Worm (Caenorhabditis elegans): ENCODE results near the gene eef-1B.1.
A peak's percentile ranks its signal among the peaks of the same experiment; 100 is the strongest.

eef-1B.1 gene

ce11 chrIII:7953208-7953607 is 20.0 kb downstream of the eef-1B.1 start, which contains the start of gene let-754:
let-754 (minus strand) TSS chrIII:7953308.
- TF ChIP-seq madf-9 (GFP tag; conservative IDR thresholded peaks at IDR 0.05) = no peak
- TF ChIP-seq dpl-1 (GFP tag; optimal IDR thresholded peaks at IDR 0.05) = no peak
- no peak for TF ChIP-seq unc-62 (GFP tag; optimal IDR thresholded peaks at IDR 0.05 in 1 of 2)
- no peak for TF ChIP-seq unc-62 (tag; optimal IDR thresholded peaks at IDR 0.05)
- TF ChIP-seq lin-13 (GFP tag; optimal IDR thresholded peaks at IDR 0.05) = no peak
- TF ChIP-seq lin-29 (GFP tag; IDR thresholded peaks at IDR 0.05) = no peak
- TF ChIP-seq arid-1 (GFP tag; conservative IDR thresholded peaks at IDR 0.05) = no peak
- TF ChIP-seq nhr-48 (tag; optimal IDR thresholded peaks at IDR 0.05) = no peak
- no peak for TF ChIP-seq fkh-10 (GFP tag; optimal IDR thresholded peaks at IDR 0.05)
- no peak for TF ChIP-seq vab-7 (GFP tag; IDR thresholded peaks at IDR 0.05)
- TF ChIP-seq zfp-2 (tag; optimal IDR thresholded peaks at IDR 0.05) = no peak
- no peak for TF ChIP-seq saeg-2 (GFP tag; IDR thresholded peaks at IDR 0.05)
- TF ChIP-seq ceh-28 (tag; optimal IDR thresholded peaks at IDR 0.05) = no peak
- no peak for TF ChIP-seq nhr-237 (tag; optimal IDR thresholded peaks at IDR 0.05)

ce11 chrIII:7952077-7952765 is 21.0 kb downstream of the eef-1B.1 start, which contains the start of gene C29E4.15:
C29E4.15 (plus strand) TSS chrIII:7952623.
- no peak for TF ChIP-seq F10B5.3 (tag; optimal IDR thresholded peaks at IDR 0.05)
- TF ChIP-seq hmg-1.1 (GFP tag; IDR thresholded peaks at IDR 0.05) = peak; percentile 37; the same call in 1 of the 2 replicates
- TF ChIP-seq lsy-2 (tag; optimal IDR thresholded peaks at IDR 0.05) = peak in 1 of 2 experiments; percentile 76
- TF ChIP-seq lim-7 (GFP tag; IDR thresholded peaks at IDR 0.05) = no peak
- TF ChIP-seq nhr-28 (tag; optimal IDR thresholded peaks at IDR 0.05) = no peak
- no peak for TF ChIP-seq saeg-2 (GFP tag; IDR thresholded peaks at IDR 0.05)
- TF ChIP-seq ama-1 (optimal IDR thresholded peaks at IDR 0.05) = no peak
- TF ChIP-seq fkh-10 (GFP tag; optimal IDR thresholded peaks at IDR 0.05) = peak; percentile 19
- peak in 1 of 2 experiments; percentile 86 for TF ChIP-seq unc-62 (GFP tag; optimal IDR thresholded peaks at IDR 0.05 in 1 of 2)
- no peak for TF ChIP-seq unc-62 (tag; optimal IDR thresholded peaks at IDR 0.05)
- no peak for TF ChIP-seq hlh-30 (tag; optimal IDR thresholded peaks at IDR 0.05; ENCODE audit: insufficient read depth)
- TF ChIP-seq ceh-62 (tag; optimal IDR thresholded peaks at IDR 0.05) = no peak
- no peak for TF ChIP-seq mep-1 (tag; optimal IDR thresholded peaks at IDR 0.05)
- no peak for TF ChIP-seq hif-1 (tag; optimal IDR thresholded peaks at IDR 0.05)
- no peak for TF ChIP-seq R02D3.7 (tag; optimal IDR thresholded peaks at IDR 0.05)
- TF ChIP-seq mes-2 (tag; optimal IDR thresholded peaks at IDR 0.05; ENCODE audit: poor library complexity, severe bottlenecking) = peak; percentile 69
- no peak for TF ChIP-seq pqm-1 (tag; optimal IDR thresholded peaks at IDR 0.05)
- TF ChIP-seq jun-1 (tag; optimal IDR thresholded peaks at IDR 0.05) = no peak
- TF ChIP-seq dpl-1 (GFP tag; optimal IDR thresholded peaks at IDR 0.05) = peak; percentile 86

- no peak for TF ChIP-seq zfp-3 (GFP tag; conservative IDR thresholded peaks at IDR 0.05)
- peak; percentile 92 for TF ChIP-seq aha-1 (tag)
- TF ChIP-seq mes-2 (tag; optimal IDR thresholded peaks at IDR 0.05; ENCODE audit: poor library complexity, severe bottlenecking) = no peak
These were observed 22.7 kb downstream of the eef-1B.1 start for ce11 chrIII:7950447-7950846.

ce11 chrIII:7948802-7949201 is 24.4 kb downstream of the eef-1B.1 start, which contains the start of gene col-90:
col-90 (plus strand) TSS chrIII:7948838.
- TF ChIP-seq mep-1 (tag; optimal IDR thresholded peaks at IDR 0.05) = no peak
- no peak for TF ChIP-seq set-16 (GFP tag; IDR thresholded peaks at IDR 0.05)
- TF ChIP-seq daf-8 (GFP tag; IDR thresholded peaks at IDR 0.05) = no peak
- TF ChIP-seq F49E8.2 (tag; optimal IDR thresholded peaks at IDR 0.05; ENCODE audit: borderline replicate concordance) = no peak
- no peak for TF ChIP-seq vab-7 (GFP tag; IDR thresholded peaks at IDR 0.05)
- TF ChIP-seq spr-1 (tag; optimal IDR thresholded peaks at IDR 0.05) = no peak
- peak; percentile 1 for TF ChIP-seq ama-1 (optimal IDR thresholded peaks at IDR 0.05)
- peak; percentile 75 for TF ChIP-seq aha-1 (tag)
